Worm (Caenorhabditis elegans) whole organism, late embryonic: ENCODE measurements around the gene F10D7.4.

Experiments
- C08G9.2 ChIP-seq: sonication (generic microtip); optimal IDR thresholded peaks from 2 replicates; lab custom pipeline; 2016; ENCODE audit warnings: mild to moderate bottlenecking, missing genetic modification characterization, moderate library complexity, missing compliant biosample characterization
- C38D4.7 ChIP-seq: fragments of 200-800 bp; sonication (Bioruptor generic); optimal IDR thresholded peaks from 2 replicates; lab custom pipeline; 2018; ENCODE audit warnings: mild to moderate bottlenecking, missing genetic modification characterization, moderate library complexity, missing compliant biosample characterization
- K02D7.2 ChIP-seq: sonication (generic microtip); optimal IDR thresholded peaks from 2 replicates; lab custom pipeline; 2017; ENCODE audit warnings: mild to moderate bottlenecking, missing genetic modification characterization, missing compliant biosample characterization
- K09A11.1 ChIP-seq: sonication (generic microtip); optimal IDR thresholded peaks from 2 replicates; lab custom pipeline; 2017; ENCODE audit warnings: antibody characterized with exemption, mild to moderate bottlenecking, missing genetic modification characterization, missing compliant biosample characterization; ENCODE audit not compliant: insufficient read depth
- T23F11.4 ChIP-seq: fragments of 200-800 bp; sonication (Bioruptor generic); optimal IDR thresholded peaks from 2 replicates; lab custom pipeline; 2018; ENCODE audit warnings: mild to moderate bottlenecking, missing genetic modification characterization, missing compliant biosample characterization
- Y22D7AL.16 ChIP-seq: sonication (generic microtip); optimal IDR thresholded peaks from 2 replicates; lab custom pipeline; 2016; ENCODE audit warnings: missing genetic modification characterization, missing compliant biosample characterization
- ama-1 ChIP-seq: fragments of 150-350 bp; optimal IDR thresholded peaks from 2 replicates; lab custom pipeline; 2014
- ceh-18 ChIP-seq: sonication (generic microtip); optimal IDR thresholded peaks from 2 replicates; lab custom pipeline; 2016; ENCODE audit warnings: missing genetic modification characterization, missing compliant biosample characterization
- ceh-19 ChIP-seq: fragments of 200-800 bp; sonication (Bioruptor generic); optimal IDR thresholded peaks from 2 replicates; lab custom pipeline; 2018; ENCODE audit warnings: mild to moderate bottlenecking, missing genetic modification characterization, missing compliant biosample characterization
- ceh-22 ChIP-seq: sonication (generic microtip); optimal IDR thresholded peaks from 2 replicates; lab custom pipeline; 2017; ENCODE audit warnings: missing biosample characterization, missing genetic modification characterization
- ceh-30 ChIP-seq: fragments of 150-350 bp; optimal IDR thresholded peaks from 2 replicates; lab custom pipeline; 2014; ENCODE audit warnings: missing biosample characterization, missing genetic modification characterization
- ceh-31 ChIP-seq: sonication (generic microtip); optimal IDR thresholded peaks from 2 replicates; lab custom pipeline; 2016; ENCODE audit warnings: missing genetic modification characterization, missing compliant biosample characterization
- ceh-34 ChIP-seq: sonication (generic microtip); optimal IDR thresholded peaks from 2 replicates; lab custom pipeline; 2016; ENCODE audit warnings: mild to moderate bottlenecking, missing genetic modification characterization, missing compliant biosample characterization
- che-1 ChIP-seq: sonication (generic microtip); optimal IDR thresholded peaks from 2 replicates; lab custom pipeline; 2016; ENCODE audit warnings: mild to moderate bottlenecking, missing genetic modification characterization, missing compliant biosample characterization
- ets-4 ChIP-seq: sonication (generic microtip); optimal IDR thresholded peaks from 2 replicates; lab custom pipeline; 2016; ENCODE audit warnings: missing genetic modification characterization, missing compliant biosample characterization
- eyg-1 ChIP-seq: sonication (generic microtip); optimal IDR thresholded peaks from 2 replicates; lab custom pipeline; 2016; ENCODE audit warnings: missing genotype, missing genetic modification characterization, missing compliant biosample characterization
- fax-1 ChIP-seq: sonication (generic microtip); optimal IDR thresholded peaks from 2 replicates; lab custom pipeline; 2016; ENCODE audit warnings: missing genotype, missing genetic modification characterization, missing compliant biosample characterization
- fkh-10 ChIP-seq: fragments of 150-350 bp; optimal IDR thresholded peaks from 2 replicates; lab custom pipeline; 2014; ENCODE audit warnings: missing biosample characterization, missing genetic modification reagents, missing genetic modification characterization
- fkh-6 ChIP-seq: sonication (generic microtip); optimal IDR thresholded peaks from 2 replicates; lab custom pipeline; 2016; ENCODE audit warnings: missing genetic modification characterization, missing compliant biosample characterization
- gmeb-2 ChIP-seq: sonication (generic microtip); optimal IDR thresholded peaks from 2 replicates; lab custom pipeline; 2016; ENCODE audit warnings: missing genetic modification characterization, inconsistent platforms, missing compliant biosample characterization
- hlh-30 ChIP-seq: sonication (generic microtip); optimal IDR thresholded peaks from 2 replicates; lab custom pipeline; 2017; ENCODE audit warnings: antibody characterized with exemption, missing genetic modification characterization, missing compliant biosample characterization; ENCODE audit not compliant: insufficient read depth
- hlh-6 ChIP-seq: sonication (generic microtip); optimal IDR thresholded peaks from 2 replicates; lab custom pipeline; 2016; ENCODE audit warnings: missing genotype, missing genetic modification characterization, missing compliant biosample characterization
- hlh-8 ChIP-seq: sonication (generic microtip); optimal IDR thresholded peaks from 2 replicates; lab custom pipeline; 2016; ENCODE audit warnings: missing genotype, missing genetic modification characterization, missing compliant biosample characterization
- lim-6 ChIP-seq: sonication (generic microtip); optimal IDR thresholded peaks from 2 replicates; lab custom pipeline; 2016; ENCODE audit warnings: missing genetic modification characterization, missing compliant biosample characterization
- lin-11 ChIP-seq: fragments of 200-800 bp; sonication (Bioruptor generic); optimal IDR thresholded peaks from 2 replicates; lab custom pipeline; 2018; ENCODE audit warnings: mild to moderate bottlenecking, missing genetic modification characterization, missing compliant biosample characterization
- madf-2 ChIP-seq: sonication (generic microtip); optimal IDR thresholded peaks from 2 replicates; lab custom pipeline; 2017; ENCODE audit warnings: missing genetic modification characterization, missing compliant biosample characterization
- nfya-1 ChIP-seq: sonication (generic microtip); optimal IDR thresholded peaks from 2 replicates; lab custom pipeline; 2017; ENCODE audit warnings: missing genetic modification characterization, mild to moderate bottlenecking, missing compliant biosample characterization, antibody characterized with exemption, moderate library complexity
- nhr-11 ChIP-seq: fragments of 150-350 bp; optimal IDR thresholded peaks from 2 replicates; lab custom pipeline; 2014; ENCODE audit warnings: missing biosample characterization, missing genetic modification characterization
- npax-4 ChIP-seq: sonication (generic microtip); optimal IDR thresholded peaks from 2 replicates; lab custom pipeline; 2016; ENCODE audit warnings: missing genetic modification characterization, missing compliant biosample characterization
- pat-9 ChIP-seq: fragments of 200-800 bp; sonication (Bioruptor generic); optimal IDR thresholded peaks from 2 replicates; lab custom pipeline; 2018; ENCODE audit warnings: mild to moderate bottlenecking, missing genetic modification characterization, moderate library complexity, missing compliant biosample characterization
- pax-1 ChIP-seq: fragments of 150-350 bp; optimal IDR thresholded peaks from 2 replicates; lab custom pipeline; 2014; ENCODE audit warnings: missing biosample characterization, missing genetic modification characterization
- pha-4 ChIP-seq: fragments of 150-350 bp; optimal IDR thresholded peaks from 2 replicates; lab custom pipeline; 2018; ENCODE audit warnings: missing biosample characterization, missing genetic modification reagents, missing genetic modification characterization
- pros-1 ChIP-seq: fragments of 150-350 bp; optimal IDR thresholded peaks from 2 replicates; lab custom pipeline; 2014; ENCODE audit warnings: missing biosample characterization, missing genetic modification reagents, missing genetic modification characterization
- rnt-1 ChIP-seq: sonication (generic microtip); optimal IDR thresholded peaks from 2 replicates; lab custom pipeline; 2016; ENCODE audit warnings: missing genetic modification characterization, missing compliant biosample characterization
- sdc-2 ChIP-seq: sonication (generic microtip); optimal IDR thresholded peaks from 2 replicates; lab custom pipeline; 2016; ENCODE audit warnings: missing genotype, missing genetic modification characterization, missing compliant biosample characterization
- sox-2 ChIP-seq: fragments of 200-800 bp; sonication (Bioruptor generic); IDR thresholded peaks from 2 replicates; pipeline ENCODE4 v1.3.6; 2022; ENCODE audit warnings: missing genetic modification reagents, missing genetic modification characterization, missing compliant biosample characterization
- tbx-2 ChIP-seq: sonication (generic microtip); optimal IDR thresholded peaks from 2 replicates; lab custom pipeline; 2016; ENCODE audit warnings: missing genetic modification characterization, missing compliant biosample characterization
- unc-3 ChIP-seq, 2 experiments: fragments of 200-800 bp in 1 of 2; sonication (Bioruptor generic) in 1 of 2; sonication (generic microtip) in 1 of 2; conservative IDR thresholded peaks in 1 of 2; optimal IDR thresholded peaks in 1 of 2; 2 replicates each; pipeline versions ENCODE4 v1.3.6 to Lab custom; 2016 to 2022; ENCODE audit warnings: missing compliant biosample characterization in 2 of 2, missing genetic modification characterization in 2 of 2, missing genetic modification reagents in 1 of 2
- unc-55 ChIP-seq: sonication (generic microtip); optimal IDR thresholded peaks from 2 replicates; lab custom pipeline; 2017; ENCODE audit warnings: missing biosample characterization, missing genetic modification reagents, missing genetic modification characterization

Gene F10D7.4

ce11 chrX:17369514-17369913 is 12.4 kb downstream of the F10D7.4 start:
- TF ChIP-seq madf-2 (no peak), sox-2 (GFP tag; lab: Robert Waterston, UW) (peak; percentile 58), sdc-2 (peak; percentile 46), C08G9.2 (peak; percentile 1), tbx-2 (tag; lab: Kevin White, UChicago) (peak; percentile 20), nfya-1 (peak; percentile 73), hlh-6 (tag; lab: Kevin White, UChicago) (peak; percentile 49), unc-55 (GFP tag; lab: Kevin White, UChicago) (peak; percentile 48), pat-9 (no peak), hlh-8 (tag; lab: Kevin White, UChicago) (no peak), ceh-31 (tag; lab: Kevin White, UChicago) (peak; percentile 23), ets-4 (tag; lab: Kevin White, UChicago) (no peak)

- TF ChIP-seq T23F11.4 (no peak), hlh-30 (tag; lab: Kevin White, UChicago) (no peak), ceh-19 (GFP tag; lab: Kevin White, UChicago) (no peak), npax-4 (tag; lab: Kevin White, UChicago) (no peak), pax-1 (tag; lab: Kevin White, UChicago) (no peak), ceh-34 (tag; lab: Kevin White, UChicago) (no peak), unc-3 (GFP tag; conservative IDR thresholded peaks at IDR 0.05; lab: Robert Waterston, UW) (no peak), unc-3 (tag; optimal IDR thresholded peaks at IDR 0.05; lab: Kevin White, UChicago) (no peak), fkh-6 (tag; lab: Kevin White, UChicago) (no peak), ceh-30 (no peak), gmeb-2 (tag; lab: Kevin White, UChicago) (no peak), C08G9.2 (no peak), ets-4 (tag; lab: Kevin White, UChicago) (no peak), ama-1 (no peak), fkh-10 (GFP tag; lab: Kevin White, UChicago) (no peak)
- TF ChIP-seq, all 69 proteins: peak for 0
These were observed 13.3 kb downstream of the F10D7.4 start, which contains the start of gene mfsd-10 for ce11 chrX:17368542-17368941. mfsd-10 (minus strand) TSS chrX:17368642.

- TF ChIP-seq pat-9: no peak
- TF ChIP-seq pros-1 (tag; lab: Kevin White, UChicago): no peak
- TF ChIP-seq T23F11.4: no peak
- TF ChIP-seq nfya-1: no peak
- no peak for TF ChIP-seq ceh-18 (tag; lab: Kevin White, UChicago)
- TF ChIP-seq lim-6 (tag; lab: Kevin White, UChicago): no peak
- TF ChIP-seq madf-2: no peak
- TF ChIP-seq pha-4 (tag; lab: Kevin White, UChicago): no peak
- TF ChIP-seq rnt-1 (tag; lab: Kevin White, UChicago): no peak
These were observed 18.4 kb downstream of the F10D7.4 start for ce11 chrX:17363491-17363890.

- no peak for TF ChIP-seq ceh-22 (tag; lab: Kevin White, UChicago)
- TF ChIP-seq K02D7.2 (tag; lab: Kevin White, UChicago): no peak
- TF ChIP-seq Y22D7AL.16: no peak
- TF ChIP-seq lin-11 (tag; lab: Kevin White, UChicago): no peak
- no peak for TF ChIP-seq nhr-11 (tag; lab: Kevin White, UChicago)
- TF ChIP-seq C38D4.7 (GFP tag; lab: Kevin White, UChicago): no peak
These were observed 19.3 kb downstream of the F10D7.4 start, which contains the start of gene F10D7.11 for ce11 chrX:17362529-17362928. F10D7.11 (plus strand) TSS chrX:17362829.

- TF ChIP-seq che-1 (tag; lab: Kevin White, UChicago) (no peak), madf-2 (no peak), eyg-1 (no peak), fax-1 (tag; lab: Kevin White, UChicago) (no peak), hlh-6 (tag; lab: Kevin White, UChicago) (no peak), unc-55 (GFP tag; lab: Kevin White, UChicago) (no peak), K09A11.1 (tag; lab: Kevin White, UChicago) (no peak)
These were observed 22.4 kb downstream of the F10D7.4 start, which contains the start of gene npr-36 for ce11 chrX:17359452-17359851. npr-36 (plus strand) TSS chrX:17359752.
